Fruit fly (Drosophila melanogaster) whole organism, embryonic: ENCODE measurements around the gene CG1572.
A peak's percentile ranks its signal among the peaks of the same experiment; 100 is the strongest.

ENCODE experiments used
- Aef1 ChIP-seq: fragments of 200-800 bp; sonication (Bioruptor generic); IDR thresholded peaks from 3 replicates; pipeline ENCODE4 v1.3.6; 2022; ENCODE audit warnings: missing biosample characterization, missing genetic modification characterization
- Awh ChIP-seq: fragments of 200-800 bp; sonication (Bioruptor generic); IDR thresholded peaks from 2 replicates; pipeline ENCODE4, ENCODE4 v1.3.6; 2022; ENCODE audit warnings: missing biosample characterization, missing genetic modification characterization
- CG1024 ChIP-seq: fragments of 200-800 bp; sonication (Bioruptor generic); IDR thresholded peaks from 2 replicates; pipeline ENCODE4 v1.3.6; 2022; ENCODE audit warnings: missing biosample characterization, missing genetic modification characterization
- CG10321 ChIP-seq: fragments of 200-800 bp; sonication (Bioruptor generic); IDR thresholded peaks from 2 replicates; pipeline ENCODE4 v1.3.6; 2022; ENCODE audit warnings: missing biosample characterization, missing genetic modification characterization
- CG10565 ChIP-seq: fragments of 200-800 bp; sonication (Bioruptor generic); optimal IDR thresholded peaks from 3 replicates; lab custom pipeline; 2016; ENCODE audit warnings: missing biosample characterization, mild to moderate bottlenecking, missing genetic modification characterization
- CG11085 ChIP-seq: fragments of 200-800 bp; sonication (Bioruptor generic); IDR thresholded peaks from 2 replicates; pipeline ENCODE4 v1.3.6; 2022; ENCODE audit warnings: missing biosample characterization, missing genetic modification characterization
- CG11504 ChIP-seq: fragments of 200-800 bp; sonication (Bioruptor generic); optimal IDR thresholded peaks from 3 replicates; lab custom pipeline; 2019; ENCODE audit warnings: missing biosample characterization, mild to moderate bottlenecking, missing genetic modification characterization, moderate library complexity
- CG12391 ChIP-seq: fragments of 200-800 bp; sonication (Bioruptor generic); optimal IDR thresholded peaks from 3 replicates; lab custom pipeline; 2018; ENCODE audit warnings: missing biosample characterization, mild to moderate bottlenecking, missing genetic modification characterization, moderate library complexity
- CG15011 ChIP-seq: fragments of 200-800 bp; sonication (Bioruptor generic); optimal IDR thresholded peaks from 3 replicates; lab custom pipeline; 2018; ENCODE audit warnings: missing biosample characterization, mild to moderate bottlenecking, missing genetic modification characterization
- CG15479 ChIP-seq: fragments of 200-800 bp; sonication (Bioruptor generic); optimal IDR thresholded peaks from 3 replicates; lab custom pipeline; 2019; ENCODE audit warnings: missing biosample characterization, mild to moderate bottlenecking, missing genetic modification characterization, moderate library complexity
- CG15514 ChIP-seq: fragments of 200-800 bp; sonication (Bioruptor generic); optimal IDR thresholded peaks from 3 replicates; lab custom pipeline; 2017; ENCODE audit warnings: missing biosample characterization, missing genetic modification characterization, mild to moderate bottlenecking, moderate library complexity, missing genetic modification reagents
- CG17186 ChIP-seq: fragments of 200-800 bp; sonication (Bioruptor generic); optimal IDR thresholded peaks from 3 replicates; lab custom pipeline; 2017; ENCODE audit warnings: missing biosample characterization, missing genetic modification reagents, missing genetic modification characterization
- CG18599 ChIP-seq: fragments of 200-800 bp; sonication (Bioruptor generic); optimal IDR thresholded peaks from 3 replicates; lab custom pipeline; 2017; ENCODE audit warnings: missing biosample characterization, missing genetic modification characterization, mild to moderate bottlenecking, moderate library complexity, missing genetic modification reagents
- CG2678 ChIP-seq: fragments of 200-800 bp; sonication (Bioruptor generic); optimal IDR thresholded peaks from 3 replicates; lab custom pipeline; 2019; ENCODE audit warnings: missing biosample characterization, mild to moderate bottlenecking, missing genetic modification characterization, moderate library complexity
- CG32532 ChIP-seq: fragments of 200-800 bp; sonication (Bioruptor generic); IDR thresholded peaks from 2 replicates; pipeline ENCODE4 v1.3.6; 2022; ENCODE audit warnings: missing biosample characterization, missing genetic modification characterization
- CG4820 ChIP-seq: fragments of 200-800 bp; sonication (Bioruptor generic); optimal IDR thresholded peaks from 3 replicates; lab custom pipeline; 2016; ENCODE audit warnings: missing biosample characterization, missing genetic modification characterization
- CG6254 ChIP-seq: fragments of 200-800 bp; sonication (Bioruptor generic); optimal IDR thresholded peaks from 3 replicates; lab custom pipeline; 2017; ENCODE audit warnings: mild to moderate bottlenecking, missing biosample characterization, missing genetic modification reagents, missing genetic modification characterization
- CG6791 ChIP-seq: fragments of 200-800 bp; sonication (Bioruptor generic); IDR thresholded peaks from 3 replicates; pipeline ENCODE4 v1.3.6; 2022; ENCODE audit warnings: missing biosample characterization, missing genetic modification characterization; ENCODE audit not compliant: partially characterized antibody
- CG8924 ChIP-seq: fragments of 200-800 bp; optimal IDR thresholded peaks from 3 replicates; lab custom pipeline; 2019; ENCODE audit warnings: missing biosample characterization, mild to moderate bottlenecking, missing genetic modification characterization, moderate library complexity
- CG9215 ChIP-seq: fragments of 200-800 bp; sonication (Bioruptor generic); IDR thresholded peaks from 2 replicates; pipeline ENCODE4 v1.3.6; 2022; ENCODE audit warnings: missing biosample characterization, missing genetic modification characterization
- CG9932 ChIP-seq: fragments of 200-800 bp; sonication (Bioruptor generic); IDR thresholded peaks from 2 replicates; pipeline ENCODE4 v1.3.6; 2022; ENCODE audit warnings: missing biosample characterization, missing genetic modification characterization
- Dll ChIP-seq: fragments of 200-800 bp; sonication (Bioruptor generic); IDR thresholded peaks from 4 replicates; pipeline ENCODE4 v1.3.6; 2022; ENCODE audit warnings: missing biosample characterization, missing genetic modification characterization; ENCODE audit not compliant: partially characterized antibody
- Doc2 ChIP-seq: fragments of 200-800 bp; sonication (Bioruptor generic); IDR thresholded peaks from 2 replicates; pipeline ENCODE4 v1.3.6; 2022; ENCODE audit warnings: missing biosample characterization, missing genetic modification characterization
- Fer1 ChIP-seq: fragments of 200-800 bp; sonication (Bioruptor generic); optimal IDR thresholded peaks from 2 replicates; lab custom pipeline; 2017; ENCODE audit warnings: missing biosample characterization, mild to moderate bottlenecking, missing genetic modification characterization
- HLHmδ ChIP-seq: fragments of 200-800 bp; sonication (Bioruptor generic); optimal IDR thresholded peaks from 2 replicates; lab custom pipeline; 2018; ENCODE audit warnings: missing biosample characterization, mild to moderate bottlenecking, missing genetic modification characterization, moderate library complexity
- HmgZ ChIP-seq: fragments of 200-800 bp; sonication (Bioruptor generic); optimal IDR thresholded peaks from 2 replicates; lab custom pipeline; 2018; ENCODE audit warnings: missing biosample characterization, mild to moderate bottlenecking, missing genetic modification characterization
- Lim3 ChIP-seq: fragments of 200-800 bp; sonication (Bioruptor generic); IDR thresholded peaks from 2 replicates; pipeline ENCODE4 v1.3.6; 2022; ENCODE audit warnings: missing biosample characterization, missing genetic modification characterization
- Mes4 ChIP-seq: fragments of 200-800 bp; sonication (Bioruptor generic); optimal IDR thresholded peaks from 2 replicates; lab custom pipeline; 2016; ENCODE audit warnings: missing biosample characterization, missing genetic modification characterization
- Nf-YA ChIP-seq: fragments of 200-800 bp; sonication (Bioruptor generic); IDR thresholded peaks from 2 replicates; pipeline ENCODE4 v1.3.6; 2022; ENCODE audit warnings: missing biosample characterization, missing genetic modification characterization
- Nf-YC ChIP-seq: fragments of 200-800 bp; optimal IDR thresholded peaks from 3 replicates; lab custom pipeline; 2019; ENCODE audit warnings: missing biosample characterization, mild to moderate bottlenecking, missing genetic modification characterization, moderate library complexity
- Oaz ChIP-seq: fragments of 200-800 bp; sonication (Bioruptor generic); IDR thresholded peaks from 2 replicates; pipeline ENCODE4 v1.3.6; 2022; ENCODE audit warnings: missing biosample characterization, missing genetic modification characterization
- Rx ChIP-seq: fragments of 200-800 bp; sonication (Bioruptor generic); IDR thresholded peaks from 2 replicates; pipeline ENCODE4 v1.3.6; 2022; ENCODE audit warnings: missing biosample characterization, missing genetic modification characterization
- Sry-δ ChIP-seq: fragments of 200-800 bp; sonication (Bioruptor generic); optimal IDR thresholded peaks from 2 replicates; lab custom pipeline; 2016; ENCODE audit warnings: missing biosample characterization, missing genetic modification characterization
- Ssrp ChIP-seq: fragments of 200-800 bp; sonication (Bioruptor generic); optimal IDR thresholded peaks from 2 replicates; lab custom pipeline; 2018; ENCODE audit warnings: missing biosample characterization, mild to moderate bottlenecking, missing genetic modification characterization, moderate library complexity
- Vsx1 ChIP-seq: fragments of 200-800 bp; sonication (Bioruptor generic); optimal IDR thresholded peaks from 2 replicates; lab custom pipeline; 2017; ENCODE audit warnings: missing biosample characterization, mild to moderate bottlenecking, missing genetic modification characterization, missing genetic modification reagents
- amos ChIP-seq: fragments of 200-800 bp; sonication (Bioruptor generic); IDR thresholded peaks from 2 replicates; pipeline ENCODE4 v1.3.6; 2022; ENCODE audit warnings: missing biosample characterization, missing genetic modification characterization; ENCODE audit not compliant: partially characterized antibody
- bab2 ChIP-seq: fragments of 200-800 bp; sonication (Bioruptor generic); optimal IDR thresholded peaks from 2 replicates; lab custom pipeline; 2016; ENCODE audit warnings: missing biosample characterization, missing genetic modification characterization
- bigmax ChIP-seq: fragments of 200-800 bp; sonication (Bioruptor generic); optimal IDR thresholded peaks from 2 replicates; lab custom pipeline; 2018; ENCODE audit warnings: missing biosample characterization, mild to moderate bottlenecking, missing genetic modification characterization
- br ChIP-seq: fragments of >200 bp; optimal IDR thresholded peaks from 2 replicates; lab custom pipeline; 2017
- cas ChIP-seq: fragments of 200-800 bp; sonication (Bioruptor generic); IDR thresholded peaks from 2 replicates; pipeline ENCODE4 v1.3.6; 2022; ENCODE audit warnings: missing biosample characterization, missing genetic modification characterization
- crol ChIP-seq: fragments of 200-800 bp; sonication (Bioruptor generic); IDR thresholded peaks from 2 replicates; pipeline ENCODE4 v1.3.6; 2022; ENCODE audit warnings: missing biosample characterization, missing genetic modification characterization
- disco-r ChIP-seq: fragments of 200-800 bp; sonication (Bioruptor generic); optimal IDR thresholded peaks from 2 replicates; lab custom pipeline; 2016; ENCODE audit warnings: missing biosample characterization, missing genetic modification characterization
- gsb-n ChIP-seq: fragments of 200-800 bp; sonication (Bioruptor generic); optimal IDR thresholded peaks from 3 replicates; lab custom pipeline; 2018; ENCODE audit warnings: missing biosample characterization, mild to moderate bottlenecking, missing genetic modification characterization
- ham ChIP-seq: fragments of 200-800 bp; sonication (Bioruptor generic); IDR thresholded peaks from 2 replicates; pipeline ENCODE4 v1.3.6; 2022; ENCODE audit warnings: missing biosample characterization, missing genetic modification characterization
- hb ChIP-seq: fragments of 200-800 bp; sonication (Bioruptor generic); IDR thresholded peaks from 3 replicates; pipeline ENCODE4 v1.3.6; 2022; ENCODE audit warnings: missing biosample characterization, missing genetic modification characterization; ENCODE audit not compliant: partially characterized antibody
- insv ChIP-seq, 2 experiments: fragments of 200-800 bp; sonication (Bioruptor generic); optimal IDR thresholded peaks; 3 replicates each; lab custom pipeline; 2016 to 2018; ENCODE audit warnings: missing biosample characterization in 2 of 2, missing genetic modification characterization in 2 of 2
- jigr1 ChIP-seq: fragments of 200-800 bp; sonication (Bioruptor generic); IDR thresholded peaks from 3 replicates; pipeline ENCODE4 v1.3.6; 2022; ENCODE audit warnings: missing biosample characterization, missing genetic modification characterization
- jing ChIP-seq: fragments of 200-800 bp; sonication (Bioruptor generic); optimal IDR thresholded peaks from 2 replicates; lab custom pipeline; 2018; ENCODE audit warnings: missing biosample characterization, mild to moderate bottlenecking, missing genetic modification characterization
- jumu ChIP-seq: fragments of 200-800 bp; sonication (Bioruptor generic); optimal IDR thresholded peaks from 3 replicates; lab custom pipeline; 2016; ENCODE audit warnings: missing biosample characterization, missing genetic modification characterization
- maf-S ChIP-seq: fragments of 200-800 bp; sonication (Bioruptor generic); optimal IDR thresholded peaks from 2 replicates; lab custom pipeline; 2016; ENCODE audit warnings: missing biosample characterization, missing genetic modification characterization
- pita ChIP-seq: fragments of 200-800 bp; sonication (Bioruptor generic); optimal IDR thresholded peaks from 2 replicates; lab custom pipeline; 2017; ENCODE audit warnings: missing biosample characterization, mild to moderate bottlenecking, missing genetic modification characterization
- sens ChIP-seq: fragments of 200-800 bp; sonication (Bioruptor generic); peaks from one replicate; lab custom pipeline; 2016; ENCODE audit warnings: missing biosample characterization, missing genetic modification characterization
- toy ChIP-seq: fragments of 200-800 bp; sonication (Bioruptor generic); IDR thresholded peaks from 2 replicates; pipeline ENCODE4 v1.3.6; 2022; ENCODE audit warnings: missing biosample characterization, missing genetic modification characterization

The CG1572 gene

dm6 chrX:11578841-11579240 is 20.4 kb upstream of the CG1572 start (continued):
- TF ChIP-seq CG9215 (GFP tag; lab: Robert Waterston, UW): no peak
- TF ChIP-seq CG2678 (tag; lab: Kevin White, UChicago): no peak
- no peak for TF ChIP-seq crol (GFP tag; lab: Robert Waterston, UW)
- no peak for TF ChIP-seq CG15479 (GFP tag; lab: Kevin White, UChicago)
- TF ChIP-seq CG6254: no peak
- TF ChIP-seq CG12391 (tag; lab: Kevin White, UChicago): peak; percentile 42
- no peak for TF ChIP-seq disco-r (GFP tag; lab: Kevin White, UChicago)
- TF ChIP-seq insv (GFP tag; optimal IDR thresholded peaks at IDR 0.05; lab: Kevin White, UChicago): no peak
- TF ChIP-seq jumu (GFP tag; lab: Kevin White, UChicago): no peak
- no peak for TF ChIP-seq Awh (GFP tag; lab: Robert Waterston, UW)
- no peak for TF ChIP-seq sens (GFP tag; lab: Kevin White, UChicago)
- TF ChIP-seq toy (GFP tag; lab: Robert Waterston, UW): no peak
- no peak for TF ChIP-seq HmgZ (tag; lab: Kevin White, UChicago)
- no peak for TF ChIP-seq gsb-n (tag; lab: Kevin White, UChicago)
- no peak for TF ChIP-seq CG32532
- no peak for TF ChIP-seq CG10321 (GFP tag; lab: Robert Waterston, UW)
- no peak for TF ChIP-seq CG8924 (tag; lab: Kevin White, UChicago)
- TF ChIP-seq HLHmδ (GFP tag; lab: Kevin White, UChicago): no peak
- no peak for TF ChIP-seq CG18599 (GFP tag; lab: Kevin White, UChicago)
- TF ChIP-seq Vsx1 (GFP tag; lab: Kevin White, UChicago): no peak
- TF ChIP-seq Ssrp (tag; lab: Kevin White, UChicago): no peak
- TF ChIP-seq br: no peak
- no peak for TF ChIP-seq jing
- no peak for TF ChIP-seq Rx (GFP tag; lab: Robert Waterston, UW)
- TF ChIP-seq CG11504 (tag; lab: Kevin White, UChicago): no peak
- TF ChIP-seq CG15011: no peak
- no peak for TF ChIP-seq CG11085 (GFP tag; lab: Robert Waterston, UW)
- TF ChIP-seq maf-S (GFP tag; lab: Kevin White, UChicago): no peak
- TF ChIP-seq CG9932 (GFP tag; lab: Robert Waterston, UW): no peak
- TF ChIP-seq CG10565 (GFP tag; lab: Kevin White, UChicago): no peak
- peak; percentile 18 for TF ChIP-seq Fer1 (GFP tag; lab: Kevin White, UChicago)
- no peak for TF ChIP-seq hb (GFP tag; lab: Robert Waterston, UW)
- TF ChIP-seq pita (GFP tag; lab: Kevin White, UChicago): no peak
- TF ChIP-seq Aef1 (GFP tag; lab: Robert Waterston, UW): no peak
- no peak for TF ChIP-seq Mes4 (GFP tag; lab: Kevin White, UChicago)
- TF ChIP-seq CG1024: no peak
- TF ChIP-seq CG6791: peak; percentile 69
- TF ChIP-seq Lim3: no peak
- no peak for TF ChIP-seq Doc2
- peak; percentile 54 for TF ChIP-seq amos (GFP tag; lab: Robert Waterston, UW)
- no peak for TF ChIP-seq CG17186 (GFP tag; lab: Kevin White, UChicago)
- TF ChIP-seq bab2 (GFP tag; lab: Kevin White, UChicago): no peak
- peak; percentile 58 for TF ChIP-seq CG15514
- no peak for TF ChIP-seq jigr1 (GFP tag; lab: Robert Waterston, UW)
- no peak for TF ChIP-seq Dll (GFP tag; lab: Robert Waterston, UW)
- no peak for TF ChIP-seq bigmax (GFP tag; lab: Kevin White, UChicago)
- no peak for TF ChIP-seq Nf-YC (tag; lab: Kevin White, UChicago)
- no peak for TF ChIP-seq CG4820
- TF ChIP-seq Oaz (GFP tag; lab: Robert Waterston, UW): no peak
- no peak for TF ChIP-seq Nf-YA (GFP tag; lab: Robert Waterston, UW)
- peak; percentile 32 for TF ChIP-seq Sry-δ (GFP tag; lab: Kevin White, UChicago)
- TF ChIP-seq cas: no peak
- no peak for TF ChIP-seq ham (GFP tag; lab: Robert Waterston, UW)
